Worm (Caenorhabditis elegans) whole organism, young adult: ENCODE data around the gene acdh-12.
A peak's percentile ranks its signal among the peaks of the same experiment; 100 is the strongest.

ENCODE experiments used
- B0336.3 ChIP-seq: fragments of 200-800 bp; sonication (Bioruptor generic); IDR thresholded peaks from 2 replicates; pipeline ENCODE4 v1.3.6; 2022; ENCODE audit warnings: missing genetic modification characterization, missing compliant biosample characterization
- D2030.7 ChIP-seq: fragments of 200-800 bp; sonication (Bioruptor generic); IDR thresholded peaks from 2 replicates; pipeline ENCODE4 v1.3.6; 2022; ENCODE audit warnings: missing genetic modification reagents, missing genetic modification characterization, missing compliant biosample characterization
- F22D6.2 ChIP-seq: sonication (generic microtip); optimal IDR thresholded peaks from 2 replicates; lab custom pipeline; 2016; ENCODE audit warnings: mild to moderate bottlenecking, missing genetic modification characterization, missing compliant biosample characterization
- F37B4.10 ChIP-seq: fragments of 200-800 bp; sonication (Bioruptor generic); IDR thresholded peaks from 2 replicates; pipeline ENCODE4 v1.3.6; 2022; ENCODE audit warnings: missing genetic modification characterization, missing compliant biosample characterization
- F39B2.1 ChIP-seq: fragments of 200-800 bp; sonication (Bioruptor generic); IDR thresholded peaks from 2 replicates; pipeline ENCODE4 v1.3.6; 2022; ENCODE audit warnings: missing genetic modification reagents, missing genetic modification characterization, missing compliant biosample characterization
- F55B11.4 ChIP-seq: sonication (generic microtip); optimal IDR thresholded peaks from 2 replicates; lab custom pipeline; 2016; ENCODE audit warnings: missing compliant biosample characterization, missing genetic modification characterization, borderline replicate concordance; ENCODE audit not compliant: insufficient read depth
- Y53G8AR.9 ChIP-seq: fragments of 200-800 bp; sonication (Bioruptor generic); conservative IDR thresholded peaks from 2 replicates; pipeline ENCODE4 v1.3.6; 2022; ENCODE audit warnings: missing genetic modification reagents, missing genetic modification characterization, missing compliant biosample characterization
- Y95B8A.8 ChIP-seq: fragments of 200-800 bp; sonication (Bioruptor generic); IDR thresholded peaks from 2 replicates; pipeline ENCODE4 v1.3.6; 2022; ENCODE audit warnings: missing genetic modification reagents, missing genetic modification characterization, missing compliant biosample characterization
- ZK185.1 ChIP-seq: sonication (generic microtip); optimal IDR thresholded peaks from 2 replicates; lab custom pipeline; 2016; ENCODE audit warnings: mild to moderate bottlenecking, missing genetic modification characterization, missing compliant biosample characterization; ENCODE audit not compliant: poor library complexity, severe bottlenecking
- akir-1 ChIP-seq: fragments of 200-800 bp; sonication (Bioruptor generic); optimal IDR thresholded peaks from 2 replicates; lab custom pipeline; 2018; ENCODE audit warnings: mild to moderate bottlenecking, missing genetic modification characterization, moderate library complexity, missing compliant biosample characterization
- ama-1 ChIP-seq, 3 experiments: fragments of 150-350 bp in 1 of 3; sonication (generic microtip) in 2 of 3; optimal IDR thresholded peaks; 2 replicates each; lab custom pipeline; 2014 to 2018; ENCODE audit warnings: missing biosample characterization in 2 of 3, missing genetic modification characterization in 2 of 3, missing genetic modification reagents in 2 of 3
- atf-7 ChIP-seq: sonication (generic microtip); optimal IDR thresholded peaks from 2 replicates; lab custom pipeline; 2017; ENCODE audit warnings: mild to moderate bottlenecking, missing genetic modification characterization, missing compliant biosample characterization
- attf-5 ChIP-seq: fragments of 200-800 bp; sonication (Bioruptor generic); optimal IDR thresholded peaks from 2 replicates; lab custom pipeline; 2018; ENCODE audit warnings: mild to moderate bottlenecking, missing genetic modification characterization, missing compliant biosample characterization
- cebp-1 ChIP-seq, 2 experiments: fragments of 200-800 bp in 1 of 2; sonication (Bioruptor generic) in 1 of 2; sonication (generic microtip) in 1 of 2; IDR thresholded peaks in 1 of 2; optimal IDR thresholded peaks in 1 of 2; 2 replicates each; pipeline versions ENCODE4 v1.3.6 to Lab custom; 2017 to 2022; ENCODE audit warnings: missing compliant biosample characterization in 2 of 2, missing genetic modification characterization in 2 of 2, mild to moderate bottlenecking in 1 of 2, missing genetic modification reagents in 1 of 2, moderate library complexity in 1 of 2
- ceh-58 ChIP-seq: fragments of 200-800 bp; sonication (Bioruptor generic); IDR thresholded peaks from 2 replicates; pipeline ENCODE4 v1.3.6; 2022; ENCODE audit warnings: missing genetic modification characterization, missing compliant biosample characterization
- ceh-79 ChIP-seq: sonication (generic microtip); optimal IDR thresholded peaks from 2 replicates; lab custom pipeline; 2017; ENCODE audit warnings: mild to moderate bottlenecking, missing genetic modification characterization, missing compliant biosample characterization
- dpff-1 ChIP-seq: sonication (generic microtip); optimal IDR thresholded peaks from 2 replicates; lab custom pipeline; 2017; ENCODE audit warnings: mild to moderate bottlenecking, missing genetic modification characterization, missing compliant biosample characterization
- egrh-3 ChIP-seq: fragments of 200-800 bp; sonication (Bioruptor generic); IDR thresholded peaks from 2 replicates; pipeline ENCODE4 v1.3.6; 2022; ENCODE audit warnings: missing genetic modification reagents, missing genetic modification characterization, missing compliant biosample characterization
- ets-4 ChIP-seq: fragments of 200-800 bp; sonication (Bioruptor generic); optimal IDR thresholded peaks from 2 replicates; lab custom pipeline; 2018; ENCODE audit warnings: mild to moderate bottlenecking, missing genetic modification characterization, missing compliant biosample characterization
- hlh-26 ChIP-seq: fragments of 200-800 bp; sonication (Bioruptor generic); conservative IDR thresholded peaks from 2 replicates; pipeline ENCODE4 v1.3.6; 2022; ENCODE audit warnings: missing genetic modification reagents, missing genetic modification characterization, missing compliant biosample characterization
- hmg-1.2 ChIP-seq: fragments of 200-800 bp; sonication (Bioruptor generic); IDR thresholded peaks from 2 replicates; pipeline ENCODE4 v1.3.6; 2022; ENCODE audit warnings: missing genetic modification reagents, missing genetic modification characterization, missing compliant biosample characterization
- hrde-1 ChIP-seq: sonication (generic microtip); optimal IDR thresholded peaks from 2 replicates; lab custom pipeline; 2016; ENCODE audit warnings: missing genetic modification characterization, mild to moderate bottlenecking, missing compliant biosample characterization, moderate library complexity, missing genotype, missing genetic modification reagents, borderline replicate concordance
- let-526 ChIP-seq: fragments of 200-800 bp; sonication (Bioruptor generic); IDR thresholded peaks from 2 replicates; pipeline ENCODE4 v1.3.6; 2022; ENCODE audit warnings: missing genetic modification reagents, missing genetic modification characterization, missing compliant biosample characterization
- lsl-1 ChIP-seq: fragments of 200-800 bp; sonication (Bioruptor generic); optimal IDR thresholded peaks from 2 replicates; lab custom pipeline; 2018; ENCODE audit warnings: mild to moderate bottlenecking, missing genetic modification characterization, moderate library complexity, missing compliant biosample characterization
- lsy-27 ChIP-seq: sonication (generic microtip); optimal IDR thresholded peaks from 2 replicates; lab custom pipeline; 2017; ENCODE audit warnings: missing genetic modification characterization, mild to moderate bottlenecking, missing compliant biosample characterization, antibody characterized with exemption, missing genotype, borderline replicate concordance; ENCODE audit not compliant: insufficient read depth
- madf-8 ChIP-seq: fragments of 200-800 bp; sonication (Bioruptor generic); conservative IDR thresholded peaks from 2 replicates; pipeline ENCODE4 v1.3.6; 2022; ENCODE audit warnings: missing genetic modification reagents, missing genetic modification characterization, missing compliant biosample characterization
- nhr-80 ChIP-seq: sonication (generic microtip); optimal IDR thresholded peaks from 2 replicates; lab custom pipeline; 2016; ENCODE audit warnings: missing genetic modification characterization, missing compliant biosample characterization
- repo-1 ChIP-seq: sonication (generic microtip); optimal IDR thresholded peaks from 2 replicates; lab custom pipeline; 2017; ENCODE audit warnings: mild to moderate bottlenecking, missing genetic modification characterization, missing compliant biosample characterization
- rpc-1 ChIP-seq, 2 experiments: fragments of 150-350 bp in 1 of 2; sonication (generic microtip) in 1 of 2; optimal IDR thresholded peaks; 2 replicates each; lab custom pipeline; 2014 to 2018; ENCODE audit warnings: missing biosample characterization in 1 of 2, missing genetic modification characterization in 1 of 2, missing genetic modification reagents in 1 of 2, missing genotype in 1 of 2
- sdz-38 ChIP-seq: sonication (generic microtip); optimal IDR thresholded peaks from 2 replicates; lab custom pipeline; 2016; ENCODE audit warnings: missing genotype, missing genetic modification characterization, missing compliant biosample characterization
- sea-2 ChIP-seq: fragments of 200-800 bp; sonication (Bioruptor generic); IDR thresholded peaks from 2 replicates; pipeline ENCODE4 v1.3.6; 2022; ENCODE audit warnings: missing genetic modification characterization, missing compliant biosample characterization
- somi-1 ChIP-seq: fragments of 200-800 bp; sonication (Bioruptor generic); optimal IDR thresholded peaks from 2 replicates; lab custom pipeline; 2018; ENCODE audit warnings: mild to moderate bottlenecking, missing genetic modification characterization, missing compliant biosample characterization
- unc-62 ChIP-seq: fragments of 150-350 bp; optimal IDR thresholded peaks from 2 replicates; lab custom pipeline; 2014; ENCODE audit warnings: missing biosample characterization, missing genetic modification reagents, missing genetic modification characterization
- ztf-22 ChIP-seq: fragments of 200-800 bp; sonication (Bioruptor generic); optimal IDR thresholded peaks from 2 replicates; lab custom pipeline; 2018; ENCODE audit warnings: mild to moderate bottlenecking, missing genetic modification characterization, moderate library complexity, missing compliant biosample characterization
- ztf-28 ChIP-seq: fragments of 200-800 bp; sonication (Bioruptor generic); IDR thresholded peaks from 2 replicates; pipeline ENCODE4 v1.3.6; 2022; ENCODE audit warnings: missing genetic modification reagents, missing genetic modification characterization, missing compliant biosample characterization

Gene acdh-12

DNA sequence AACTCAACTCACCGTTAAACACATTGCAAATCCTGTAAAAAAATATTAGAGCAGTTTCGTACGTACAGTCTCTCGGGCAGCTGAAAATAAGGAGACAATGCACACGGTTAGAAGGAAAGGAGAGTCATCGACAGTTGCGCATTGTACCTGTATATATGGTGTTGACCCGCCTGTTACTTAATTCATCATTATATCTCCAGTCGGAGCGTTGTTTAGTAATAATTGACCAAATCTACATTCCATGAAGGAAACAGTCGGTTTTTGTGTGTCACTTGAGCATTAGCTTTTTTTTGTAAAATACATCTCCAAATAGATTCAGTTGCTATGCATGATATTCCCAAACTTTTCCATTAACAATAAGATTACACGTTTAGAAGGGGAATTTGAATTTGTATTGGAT is 33.9 kb downstream of the acdh-12 start, which contains the start of gene C27H5.12:
TSS of gene C27H5.12 (minus strand) at position 101 of the 400 bp plus-strand sequence.
- TF ChIP-seq hlh-26 (GFP tag; lab: Robert Waterston, UW): no peak
- TF ChIP-seq F22D6.2 (tag; lab: Kevin White, UChicago): no peak
- TF ChIP-seq hrde-1 (tag; lab: Kevin White, UChicago): no peak
- no peak for TF ChIP-seq D2030.7 (GFP tag; lab: Robert Waterston, UW)
- TF ChIP-seq ama-1 (optimal IDR thresholded peaks at IDR 0.05; lab: Kevin White, UChicago): no peak
- TF ChIP-seq ama-1 (GFP tag; optimal IDR thresholded peaks at IDR 0.05; lab: Kevin White, UChicago): no peak
- no peak for TF ChIP-seq akir-1 (GFP tag; lab: Kevin White, UChicago)
- TF ChIP-seq madf-8 (GFP tag; lab: Robert Waterston, UW): no peak
- no peak for TF ChIP-seq dpff-1
- TF ChIP-seq ceh-58 (GFP tag; lab: Robert Waterston, UW): no peak
- no peak for TF ChIP-seq ZK185.1 (tag; lab: Kevin White, UChicago)
- no peak for TF ChIP-seq ceh-79 (tag; lab: Kevin White, UChicago)
- no peak for TF ChIP-seq ztf-28 (GFP tag; lab: Robert Waterston, UW)
- TF ChIP-seq B0336.3 (GFP tag; lab: Robert Waterston, UW): no peak
- TF ChIP-seq ztf-22 (GFP tag; lab: Kevin White, UChicago): no peak
- no peak for TF ChIP-seq rpc-1 (optimal IDR thresholded peaks at IDR 0.05; lab: Kevin White, UChicago)
- no peak for TF ChIP-seq rpc-1 (tag; optimal IDR thresholded peaks at IDR 0.05; lab: Kevin White, UChicago)
- no peak for TF ChIP-seq let-526 (GFP tag; lab: Robert Waterston, UW)

DNA sequence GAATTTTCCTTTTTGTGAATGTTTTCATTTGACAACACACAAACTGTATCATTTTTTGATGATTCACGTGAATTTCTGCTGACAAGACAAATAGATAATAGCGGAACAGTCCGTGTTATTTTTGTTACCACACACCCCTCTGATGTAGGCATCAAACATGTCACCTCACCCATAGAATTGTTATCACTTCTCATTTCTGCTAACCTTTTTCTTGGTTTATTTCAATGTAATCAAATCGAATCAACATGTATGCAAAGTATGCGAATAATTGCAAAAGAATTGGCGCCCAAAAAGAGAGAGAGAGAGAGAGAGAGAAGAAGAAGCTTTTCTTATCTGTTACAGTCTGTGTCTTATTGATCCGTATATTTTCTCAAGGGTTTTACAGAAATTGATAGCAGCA is 38.0 kb downstream of the acdh-12 start:
- no peak for TF ChIP-seq somi-1 (GFP tag; lab: Kevin White, UChicago)
- no peak for TF ChIP-seq lsy-27 (tag; lab: Kevin White, UChicago)
- TF ChIP-seq ets-4: peak; percentile 10
- no peak for TF ChIP-seq egrh-3 (GFP tag; lab: Robert Waterston, UW)
- no peak for TF ChIP-seq Y95B8A.8 (GFP tag; lab: Robert Waterston, UW)
- TF ChIP-seq F55B11.4 (tag; lab: Kevin White, UChicago): no peak
- no peak for TF ChIP-seq sea-2 (GFP tag; lab: Robert Waterston, UW)
- TF ChIP-seq lsl-1 (GFP tag; lab: Kevin White, UChicago): no peak
- TF ChIP-seq atf-7 (tag; lab: Kevin White, UChicago): peak; percentile 14
- TF ChIP-seq attf-5 (GFP tag; lab: Kevin White, UChicago): peak; percentile 9
- TF ChIP-seq nhr-80 (tag; lab: Kevin White, UChicago): peak; percentile 79
- TF ChIP-seq repo-1 (tag; lab: Kevin White, UChicago): no peak
- TF ChIP-seq unc-62 (GFP tag; lab: Kevin White, UChicago): peak; percentile 38

DNA sequence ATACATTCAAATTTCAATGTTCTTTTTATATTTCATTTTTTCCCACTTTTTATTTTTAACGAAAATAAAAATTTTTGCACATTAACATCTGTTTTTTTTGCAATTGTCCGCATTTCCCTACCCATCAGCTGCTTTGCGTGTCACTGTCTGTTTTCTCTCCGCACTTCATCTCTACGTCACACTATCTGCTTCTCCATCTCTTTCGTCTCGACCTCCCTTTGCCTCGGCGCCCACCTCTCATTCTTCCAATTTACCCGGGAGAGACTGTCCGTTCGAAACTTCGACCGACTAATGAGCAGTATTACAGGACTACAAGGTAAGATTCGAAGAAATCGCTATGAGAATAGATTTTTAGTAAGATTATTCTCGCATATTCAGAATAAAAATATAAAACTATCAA is 40.0 kb downstream of the acdh-12 start, which contains the start of gene C27H5.2:
TSS of gene C27H5.2 (plus strand) at position 190 of the 400 bp plus-strand sequence.
- TF ChIP-seq unc-62 (GFP tag; lab: Kevin White, UChicago) (no peak), nhr-80 (tag; lab: Kevin White, UChicago) (peak; percentile 69), D2030.7 (GFP tag; lab: Robert Waterston, UW) (no peak), Y53G8AR.9 (GFP tag; lab: Robert Waterston, UW) (peak; percentile 49; the same call in 1 of the 2 replicates), sdz-38 (no peak), ama-1 (optimal IDR thresholded peaks at IDR 0.05; lab: Kevin White, UChicago) (peak; percentile 14), ama-1 (GFP tag; optimal IDR thresholded peaks at IDR 0.05; lab: Kevin White, UChicago) (no peak), cebp-1 (GFP tag; IDR thresholded peaks at IDR 0.05; lab: Robert Waterston, UW) (no peak), cebp-1 (tag; optimal IDR thresholded peaks at IDR 0.05; lab: Kevin White, UChicago) (peak; percentile 9), F37B4.10 (GFP tag; lab: Robert Waterston, UW) (no peak), hmg-1.2 (GFP tag; lab: Robert Waterston, UW) (peak; percentile 14; the same call in 1 of the 2 replicates), F39B2.1 (no peak)
